Worm (Caenorhabditis elegans): Measurements from ENCODE around the gene acr-14.
A peak's percentile ranks its signal among the peaks of the same experiment; 100 is the strongest.

The acr-14 gene

DNA sequence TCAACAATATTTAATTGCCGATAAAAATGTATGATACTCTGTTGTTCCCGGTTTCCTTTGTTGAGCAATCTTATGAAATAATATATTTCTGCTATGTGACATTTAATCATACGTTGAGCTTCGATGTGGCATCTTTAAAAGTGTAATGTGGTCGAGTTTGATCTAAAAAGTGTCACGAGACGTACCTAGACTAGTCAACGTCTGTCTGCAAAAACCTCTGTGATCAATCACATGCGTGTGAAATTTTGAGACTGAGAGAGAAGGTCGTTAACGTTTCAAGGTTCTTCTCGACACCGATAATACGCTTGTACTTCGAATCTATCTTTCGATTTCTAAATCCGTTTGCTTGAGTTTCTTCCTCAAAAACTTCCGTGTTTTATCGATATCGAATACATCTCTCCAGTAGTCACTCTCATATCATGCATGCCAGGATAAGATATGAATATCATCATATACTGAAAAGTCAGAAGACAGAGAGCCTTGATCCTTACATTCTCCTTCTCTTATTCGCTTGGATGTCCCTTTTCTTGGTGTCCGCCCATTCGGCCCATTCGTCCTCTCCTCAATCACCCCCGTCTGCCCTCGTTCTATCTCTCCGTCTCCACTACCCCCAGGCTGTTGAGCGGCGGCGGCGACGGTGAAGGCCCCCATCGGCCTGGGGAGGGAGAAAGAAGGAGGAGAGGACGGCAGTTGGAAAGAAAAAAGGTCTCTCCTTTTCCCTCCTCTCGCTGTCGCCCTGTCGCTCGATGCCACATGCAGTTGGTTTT, 48.5 kb downstream of the acr-14 start (continued):
- TF ChIP-seq hsf-1 (GFP tag; IDR thresholded peaks at IDR 0.05) (no peak), rcor-1 (GFP tag; IDR thresholded peaks at IDR 0.05) (0 out of 2 replicates have a peak, but pooled peaks have one; percentile 12), Y53G8AR.9 (GFP tag; conservative IDR thresholded peaks at IDR 0.05) (no peak), unc-130 (GFP tag; optimal IDR thresholded peaks at IDR 0.05) (no peak), nhr-90 (tag; optimal IDR thresholded peaks at IDR 0.05) (no peak), chd-7 (tag; optimal IDR thresholded peaks at IDR 0.05) (no peak), somi-1 (GFP tag; optimal IDR thresholded peaks at IDR 0.05) (no peak), attf-5 (GFP tag; optimal IDR thresholded peaks at IDR 0.05) (peak; percentile 36), cebp-2 (GFP tag; IDR thresholded peaks at IDR 0.05) (no peak), mcd-1 (GFP tag; IDR thresholded peaks at IDR 0.05) (peak; percentile 38; the same call in 1 of the 2 replicates), egl-18 (GFP tag; IDR thresholded peaks at IDR 0.05) (no peak), ceh-79 (tag; optimal IDR thresholded peaks at IDR 0.05) (no peak), lsy-27 (tag; optimal IDR thresholded peaks at IDR 0.05; ENCODE audit: borderline replicate concordance, insufficient read depth) (no peak), F23B12.7 (tag; optimal IDR thresholded peaks at IDR 0.05; ENCODE audit: insufficient read depth) (no peak), attf-3 (GFP tag; conservative IDR thresholded peaks at IDR 0.05) (no peak), F55B11.4 (tag; optimal IDR thresholded peaks at IDR 0.05; ENCODE audit: borderline replicate concordance, insufficient read depth) (no peak), ztf-25 (GFP tag; IDR thresholded peaks at IDR 0.05) (no peak), Y53F4B.3 (GFP tag; IDR thresholded peaks at IDR 0.05) (no peak), mxl-1 (tag; optimal IDR thresholded peaks at IDR 0.05) (no peak), ztf-18 (tag; optimal IDR thresholded peaks at IDR 0.05) (no peak), let-526 (GFP tag; IDR thresholded peaks at IDR 0.05) (peak; percentile 50; the same call in 1 of the 2 replicates), F52B5.7 (tag; optimal IDR thresholded peaks at IDR 0.05) (peak; percentile 72), ztf-28 (GFP tag; IDR thresholded peaks at IDR 0.05) (no peak), tbp1 (GFP tag; optimal IDR thresholded peaks at IDR 0.05) (peak; percentile 11), aptf-2 (GFP tag; conservative IDR thresholded peaks at IDR 0.05) (no peak), ekl-4 (GFP tag; IDR thresholded peaks at IDR 0.05) (no peak), F57A8.1 (GFP tag; optimal IDR thresholded peaks at IDR 0.05) (no peak), K12H6.12 (tag; optimal IDR thresholded peaks at IDR 0.05) (no peak), bed-1 (GFP tag; IDR thresholded peaks at IDR 0.05) (no peak), athp-1 (tag; optimal IDR thresholded peaks at IDR 0.05) (no peak), sptf-2 (GFP tag; optimal IDR thresholded peaks at IDR 0.05) (no peak), zim-3 (tag; optimal IDR thresholded peaks at IDR 0.05) (no peak), F39B2.1 (GFP tag; IDR thresholded peaks at IDR 0.05) (no peak), egrh-3 (GFP tag; IDR thresholded peaks at IDR 0.05) (peak; percentile 90), F49E8.2 (tag; optimal IDR thresholded peaks at IDR 0.05; ENCODE audit: insufficient read depth) (no peak), hlh-26 (GFP tag; conservative IDR thresholded peaks at IDR 0.05) (no peak), lin-26 (GFP tag; IDR thresholded peaks at IDR 0.05) (no peak), repo-1 (tag; optimal IDR thresholded peaks at IDR 0.05) (peak; percentile 28), hlh-12 (tag; optimal IDR thresholded peaks at IDR 0.05) (no peak), mes-4 (tag; optimal IDR thresholded peaks at IDR 0.05) (no peak), Y95B8A.8 (GFP tag; IDR thresholded peaks at IDR 0.05) (no peak), T07F8.4 (tag; optimal IDR thresholded peaks at IDR 0.05) (no peak), lag-1 (GFP tag; IDR thresholded peaks at IDR 0.05) (no peak), ets-4 (GFP tag; optimal IDR thresholded peaks at IDR 0.05) (no peak), unc-62 (GFP tag; optimal IDR thresholded peaks at IDR 0.05) (peak; percentile 52), cebp-1 (GFP tag; IDR thresholded peaks at IDR 0.05) (peak; percentile 95), cebp-1 (tag; optimal IDR thresholded peaks at IDR 0.05) (peak; percentile 93), madf-10 (tag; optimal IDR thresholded peaks at IDR 0.05) (peak; percentile 6)

Data from whole organism, young adult.